Worm (Caenorhabditis elegans) whole organism, L4 larva: Measurements from ENCODE around the gene W06G6.11.
"Not testable (repeated sequence)": the region's sequence is repeated elsewhere in the genome, so short reads cannot be mapped to it uniquely, and the experiment has no call there.

Experiments
- ZK546.5 ChIP-seq, 2 experiments: sonication (generic microtip); optimal IDR thresholded peaks; 2 replicates each; lab custom pipeline; 2017; ENCODE audit warnings: missing biosample characterization in 2 of 2, missing genetic modification characterization in 2 of 2
- duxl-1 ChIP-seq: sonication (generic microtip); optimal IDR thresholded peaks from 2 replicates; lab custom pipeline; 2016; ENCODE audit warnings: mild to moderate bottlenecking, missing genetic modification characterization, moderate library complexity, missing compliant biosample characterization; ENCODE audit not compliant: poor library complexity
- egl-43 ChIP-seq: fragments of 200-800 bp; sonication (Bioruptor generic); IDR thresholded peaks from 2 replicates; pipeline ENCODE4 v1.3.6; 2022; ENCODE audit warnings: missing genetic modification reagents, missing genetic modification characterization, missing compliant biosample characterization
- nhr-237 ChIP-seq: sonication (generic microtip); optimal IDR thresholded peaks from 2 replicates; lab custom pipeline; 2017; ENCODE audit warnings: missing biosample characterization, missing genetic modification characterization
- nhr-28 ChIP-seq: fragments of 150-350 bp; optimal IDR thresholded peaks from 2 replicates; lab custom pipeline; 2014; ENCODE audit warnings: missing biosample characterization, missing genetic modification characterization
- pha-4 ChIP-seq, 2 experiments: fragments of 150-350 bp in 1 of 2; fragments of 200-800 bp in 1 of 2; sonication (Bioruptor generic) in 1 of 2; IDR thresholded peaks in 1 of 2; optimal IDR thresholded peaks in 1 of 2; 2 replicates each; pipeline versions ENCODE4 v1.3.6 to Lab custom; 2014 to 2022; ENCODE audit warnings: missing genetic modification characterization in 2 of 2, missing genetic modification reagents in 2 of 2, missing biosample characterization in 1 of 2, missing compliant biosample characterization in 1 of 2
- unc-39 ChIP-seq: sonication (generic microtip); optimal IDR thresholded peaks from 2 replicates; lab custom pipeline; 2017; ENCODE audit warnings: missing biosample characterization, missing genetic modification characterization
- vab-7 ChIP-seq: fragments of 200-800 bp; sonication (Bioruptor generic); IDR thresholded peaks from 2 replicates; pipeline ENCODE4 v1.3.6; 2022; ENCODE audit warnings: missing genetic modification reagents, missing genetic modification characterization, missing compliant biosample characterization

DNA sequence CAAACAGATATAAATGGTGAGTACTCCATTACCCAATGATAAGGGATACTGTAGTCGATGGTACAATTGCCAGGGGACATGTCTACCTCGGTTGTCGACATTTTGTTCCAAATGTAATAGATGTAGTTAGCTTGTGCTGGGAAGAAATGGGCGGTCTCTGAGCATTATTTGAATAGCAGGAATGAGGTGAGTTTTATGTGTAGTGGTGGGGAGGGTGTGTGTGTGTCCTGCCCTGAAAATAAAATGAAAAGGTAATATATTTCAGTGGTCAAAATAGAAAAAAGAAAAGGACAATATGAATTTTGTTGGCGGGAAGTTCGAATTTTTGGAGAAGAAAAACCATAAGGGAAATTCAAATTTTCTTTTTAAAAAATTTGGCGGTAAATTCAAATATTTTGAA lies 11.7 kb upstream of the W06G6.11 start, which contains the start of gene Y70C5B.2:
- TF ChIP-seq nhr-237; duxl-1 (tag; lab: Kevin White, UChicago); unc-39 (tag; lab: Kevin White, UChicago); pha-4 (GFP tag; IDR thresholded peaks at IDR 0.05; lab: Robert Waterston, UW); pha-4 (tag; optimal IDR thresholded peaks at IDR 0.05; lab: Kevin White, UChicago); egl-43; vab-7 (GFP tag; lab: Robert Waterston, UW); nhr-28 (tag; lab: Kevin White, UChicago); ZK546.5 (tag; optimal IDR thresholded peaks at IDR 0.05; lab: Kevin White, UChicago): not testable (repeated sequence)
